Worm (Caenorhabditis elegans): Measurements from ENCODE around the gene acs-12.

DNA sequence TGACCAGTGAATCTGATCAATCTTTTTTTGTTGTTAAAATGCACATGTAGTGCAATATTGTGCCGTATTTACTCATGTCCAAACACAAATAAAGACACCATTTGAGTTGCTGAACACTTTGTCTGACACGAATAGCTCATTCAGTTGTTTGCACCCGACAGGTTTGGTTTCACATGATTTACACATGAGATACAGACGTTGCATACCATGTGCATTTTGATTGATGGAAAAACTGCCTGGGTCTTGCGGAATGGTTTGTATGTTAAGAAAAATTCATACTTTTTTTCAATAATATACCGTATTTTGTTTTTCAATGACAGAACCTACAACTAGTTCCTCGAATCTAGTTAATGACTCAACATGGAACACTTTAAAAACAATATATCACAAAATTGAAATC lies 32.8 kb upstream of the acs-12 start:
- TF ChIP-seq unc-39 (tag; optimal IDR thresholded peaks at IDR 0.05) (no peak), nhr-237 (tag; optimal IDR thresholded peaks at IDR 0.05) (no peak), flh-1 (GFP tag; optimal IDR thresholded peaks at IDR 0.05) (no peak), ceh-43 (GFP tag; optimal IDR thresholded peaks at IDR 0.05) (no peak), unc-120 (tag; optimal IDR thresholded peaks at IDR 0.05; ENCODE audit: poor library complexity, severe bottlenecking) (no peak), nhr-28 (tag; optimal IDR thresholded peaks at IDR 0.05) (no peak), lin-13 (tag; optimal IDR thresholded peaks at IDR 0.05) (no peak), unc-62 (GFP tag; optimal IDR thresholded peaks at IDR 0.05) (no peak), pha-4 (tag; optimal IDR thresholded peaks at IDR 0.05) (no peak), ceh-39 (tag; optimal IDR thresholded peaks at IDR 0.05) (no peak)
